Worm (Caenorhabditis elegans) whole organism, L1 larva: ENCODE results near the gene C16C8.17.
A peak's percentile ranks its signal among the peaks of the same experiment; 100 is the strongest.

Experiments
- C34B4.2 ChIP-seq: sonication (generic microtip); optimal IDR thresholded peaks from 2 replicates; lab custom pipeline; 2017; ENCODE audit warnings: mild to moderate bottlenecking, missing genetic modification characterization, missing compliant biosample characterization
- F16B12.6 ChIP-seq: fragments of 150-350 bp; optimal IDR thresholded peaks from 2 replicates; lab custom pipeline; 2014; ENCODE audit warnings: missing biosample characterization, missing genetic modification characterization
- Y116A8C.19 ChIP-seq: sonication (generic microtip); optimal IDR thresholded peaks from 2 replicates; lab custom pipeline; 2016; ENCODE audit warnings: missing compliant biosample characterization, missing genetic modification characterization, borderline replicate concordance
- aha-1 ChIP-seq: fragments of 150-350 bp; optimal IDR thresholded peaks from 2 replicates; lab custom pipeline; 2014; ENCODE audit warnings: missing biosample characterization, missing genetic modification characterization
- alr-1 ChIP-seq: fragments of 200-800 bp; sonication (Bioruptor generic); optimal IDR thresholded peaks from 2 replicates; lab custom pipeline; 2018; ENCODE audit warnings: borderline replicate concordance, mild to moderate bottlenecking, missing genetic modification characterization, missing compliant biosample characterization
- ama-1 ChIP-seq: fragments of 150-350 bp; optimal IDR thresholded peaks from 2 replicates; lab custom pipeline; 2014
- blmp-1 ChIP-seq: fragments of 150-350 bp; optimal IDR thresholded peaks from 2 replicates; lab custom pipeline; 2014; ENCODE audit warnings: missing biosample characterization, missing genetic modification characterization
- ceh-63 ChIP-seq: fragments of 200-800 bp; sonication (Bioruptor generic); optimal IDR thresholded peaks from 2 replicates; lab custom pipeline; 2018; ENCODE audit warnings: mild to moderate bottlenecking, missing genetic modification characterization, missing compliant biosample characterization
- ceh-82 ChIP-seq, 3 experiments: fragments of 150-350 bp in 1 of 3; sonication (generic microtip) in 2 of 3; optimal IDR thresholded peaks; 2 replicates each; lab custom pipeline; 2014 to 2017; ENCODE audit warnings: missing biosample characterization in 3 of 3, missing genetic modification characterization in 3 of 3
- ces-1 ChIP-seq: fragments of 150-350 bp; optimal IDR thresholded peaks from 2 replicates; lab custom pipeline; 2014; ENCODE audit warnings: missing biosample characterization, missing genetic modification reagents, missing genetic modification characterization
- dpl-1 ChIP-seq, 3 experiments: fragments of 150-350 bp in 2 of 3; sonication (generic microtip) in 1 of 3; optimal IDR thresholded peaks; 2 replicates each; lab custom pipeline; 2014 to 2017; ENCODE audit warnings: missing biosample characterization in 3 of 3, missing genetic modification characterization in 3 of 3, missing genetic modification reagents in 3 of 3
- efl-1 ChIP-seq, 4 experiments: fragments of 150-350 bp; optimal IDR thresholded peaks in 3 of 4; peaks in 1 of 4; 1 replicate in 1 of 4; 2 replicates in 3 of 4; lab custom pipeline; 2014; ENCODE audit warnings: missing biosample characterization in 2 of 4, missing genetic modification characterization in 2 of 4, missing genetic modification reagents in 2 of 4
- elt-2 ChIP-seq: sonication (generic microtip); optimal IDR thresholded peaks from 2 replicates; lab custom pipeline; 2016; ENCODE audit warnings: missing genetic modification characterization, mild to moderate bottlenecking, inconsistent platforms, missing compliant biosample characterization, missing genetic modification reagents
- fkh-4 ChIP-seq: sonication (generic microtip); optimal IDR thresholded peaks from 2 replicates; lab custom pipeline; 2016; ENCODE audit warnings: missing compliant biosample characterization, missing genetic modification characterization, borderline replicate concordance
- fkh-8 ChIP-seq: sonication (generic microtip); optimal IDR thresholded peaks from 2 replicates; lab custom pipeline; 2016; ENCODE audit warnings: mild to moderate bottlenecking, missing genetic modification characterization, missing compliant biosample characterization
- fos-1 ChIP-seq: fragments of 150-350 bp; optimal IDR thresholded peaks from 2 replicates; lab custom pipeline; 2014; ENCODE audit warnings: missing biosample characterization, missing genetic modification characterization
- hlh-17 ChIP-seq: fragments of 200-800 bp; sonication (Bioruptor generic); optimal IDR thresholded peaks from 2 replicates; lab custom pipeline; 2018; ENCODE audit warnings: missing genetic modification characterization, mild to moderate bottlenecking, missing compliant biosample characterization, moderate library complexity, borderline replicate concordance
- irx-1 ChIP-seq: sonication (generic microtip); optimal IDR thresholded peaks from 2 replicates; lab custom pipeline; 2016; ENCODE audit warnings: missing genetic modification characterization, missing compliant biosample characterization
- jun-1 ChIP-seq: fragments of 150-350 bp; optimal IDR thresholded peaks from 2 replicates; lab custom pipeline; 2014; ENCODE audit warnings: missing biosample characterization, missing genetic modification reagents, missing genetic modification characterization
- lin-14 ChIP-seq: fragments of 200-800 bp; sonication (Bioruptor generic); optimal IDR thresholded peaks from 2 replicates; lab custom pipeline; 2018; ENCODE audit warnings: mild to moderate bottlenecking, missing genetic modification characterization, moderate library complexity, missing compliant biosample characterization
- lin-35 ChIP-seq, 2 experiments: fragments of 150-350 bp; optimal IDR thresholded peaks; 2 replicates each; lab custom pipeline; 2014; ENCODE audit warnings: missing biosample characterization in 2 of 2, missing genetic modification characterization in 2 of 2, missing genetic modification reagents in 2 of 2
- lin-39 ChIP-seq: fragments of 150-350 bp; optimal IDR thresholded peaks from 2 replicates; lab custom pipeline; 2014; ENCODE audit warnings: missing biosample characterization, missing genetic modification reagents, missing genetic modification characterization
- lsy-2 ChIP-seq, 2 experiments: fragments of 150-350 bp; optimal IDR thresholded peaks; 2 replicates each; lab custom pipeline; 2014; ENCODE audit warnings: missing biosample characterization in 2 of 2, missing genetic modification characterization in 2 of 2
- mab-9 ChIP-seq: fragments of 200-800 bp; sonication (Bioruptor generic); IDR thresholded peaks from 2 replicates; pipeline ENCODE4 v1.3.6; 2022; ENCODE audit warnings: missing genetic modification reagents, missing genetic modification characterization, missing compliant biosample characterization
- nhr-11 ChIP-seq: fragments of 150-350 bp; optimal IDR thresholded peaks from 2 replicates; lab custom pipeline; 2014; ENCODE audit warnings: missing biosample characterization, missing genetic modification characterization
- nhr-19 ChIP-seq: fragments of 200-800 bp; sonication (Bioruptor generic); conservative IDR thresholded peaks from 2 replicates; pipeline ENCODE4 v1.3.6; 2022; ENCODE audit warnings: missing genetic modification characterization, missing compliant biosample characterization
- nhr-20 ChIP-seq: sonication (generic microtip); optimal IDR thresholded peaks from 2 replicates; lab custom pipeline; 2016; ENCODE audit warnings: mild to moderate bottlenecking, missing genetic modification characterization, missing compliant biosample characterization
- nhr-237 ChIP-seq: fragments of 150-350 bp; optimal IDR thresholded peaks from 2 replicates; lab custom pipeline; 2014; ENCODE audit warnings: missing biosample characterization, missing genetic modification characterization
- nhr-47 ChIP-seq: sonication (generic microtip); optimal IDR thresholded peaks from 2 replicates; lab custom pipeline; 2016; ENCODE audit warnings: mild to moderate bottlenecking, missing genetic modification characterization, moderate library complexity, missing compliant biosample characterization
- nhr-71 ChIP-seq: sonication (generic microtip); optimal IDR thresholded peaks from 2 replicates; lab custom pipeline; 2016; ENCODE audit warnings: mild to moderate bottlenecking, missing genetic modification characterization, moderate library complexity, missing compliant biosample characterization
- nhr-76 ChIP-seq: sonication (generic microtip); optimal IDR thresholded peaks from 2 replicates; lab custom pipeline; 2017; ENCODE audit warnings: missing biosample characterization, missing genetic modification characterization
- nhr-77 ChIP-seq: fragments of 150-350 bp; optimal IDR thresholded peaks from 2 replicates; lab custom pipeline; 2014; ENCODE audit warnings: missing biosample characterization, missing genetic modification characterization
- nhr-84 ChIP-seq: sonication (generic microtip); optimal IDR thresholded peaks from 2 replicates; lab custom pipeline; 2017; ENCODE audit warnings: missing biosample characterization, missing genetic modification characterization
- pag-3 ChIP-seq: sonication (generic microtip); optimal IDR thresholded peaks from 2 replicates; lab custom pipeline; 2017; ENCODE audit warnings: missing genetic modification characterization, mild to moderate bottlenecking, missing compliant biosample characterization, antibody characterized with exemption, borderline replicate concordance; ENCODE audit not compliant: insufficient read depth
- pax-3 ChIP-seq: fragments of 200-800 bp; sonication (Bioruptor generic); optimal IDR thresholded peaks from 2 replicates; lab custom pipeline; 2018; ENCODE audit warnings: mild to moderate bottlenecking, missing genetic modification characterization, moderate library complexity, missing compliant biosample characterization
- rnt-1 ChIP-seq: sonication (generic microtip); optimal IDR thresholded peaks from 2 replicates; lab custom pipeline; 2016; ENCODE audit warnings: mild to moderate bottlenecking, missing genetic modification characterization, moderate library complexity, missing compliant biosample characterization
- snu-23 ChIP-seq: sonication (generic microtip); optimal IDR thresholded peaks from 2 replicates; lab custom pipeline; 2016; ENCODE audit warnings: missing genetic modification characterization, missing compliant biosample characterization
- sptf-1 ChIP-seq: fragments of 150-350 bp; optimal IDR thresholded peaks from 2 replicates; lab custom pipeline; 2014; ENCODE audit warnings: missing biosample characterization, missing genetic modification characterization
- sup-37 ChIP-seq: fragments of 200-800 bp; sonication (Bioruptor generic); optimal IDR thresholded peaks from 2 replicates; lab custom pipeline; 2018; ENCODE audit warnings: mild to moderate bottlenecking, missing genetic modification characterization, missing compliant biosample characterization
- swsn-7 ChIP-seq: sonication (generic microtip); optimal IDR thresholded peaks from 2 replicates; lab custom pipeline; 2016; ENCODE audit warnings: missing genetic modification characterization, missing compliant biosample characterization
- tlp-1 ChIP-seq: fragments of 150-350 bp; optimal IDR thresholded peaks from 2 replicates; lab custom pipeline; 2014; ENCODE audit warnings: missing biosample characterization, missing genetic modification characterization
- unc-86 ChIP-seq: sonication (generic microtip); optimal IDR thresholded peaks from 2 replicates; lab custom pipeline; 2016; ENCODE audit warnings: missing genetic modification characterization, missing compliant biosample characterization
- zip-4 ChIP-seq: fragments of 200-800 bp; sonication (Bioruptor generic); optimal IDR thresholded peaks from 2 replicates; lab custom pipeline; 2018; ENCODE audit warnings: mild to moderate bottlenecking, missing genetic modification characterization, moderate library complexity, missing compliant biosample characterization

The C16C8.17 gene

ce11 chrII:3482231-3482630 is 41.6 kb downstream of the C16C8.17 start, which contains the start of gene smu-2 (continued):
- TF ChIP-seq nhr-237 (tag; lab: Kevin White, UChicago) = peak; percentile 39
- TF ChIP-seq elt-2 (tag; lab: Kevin White, UChicago) = peak; percentile 48
- TF ChIP-seq lin-35 (GFP tag; optimal IDR thresholded peaks at IDR 0.05; lab: Kevin White, UChicago) = peak; percentile 51 to 70
- TF ChIP-seq nhr-77 (tag; lab: Kevin White, UChicago) = no peak
- TF ChIP-seq pag-3 = no peak
- TF ChIP-seq mab-9 (GFP tag; lab: Robert Waterston, UW) = peak; percentile 54
- TF ChIP-seq lin-14 = no peak
- no peak for TF ChIP-seq fos-1 (tag; lab: Kevin White, UChicago)
- peak; percentile 49 for TF ChIP-seq unc-86 (tag; lab: Kevin White, UChicago)
- TF ChIP-seq Y116A8C.19 (tag; lab: Kevin White, UChicago) = no peak
- TF ChIP-seq ama-1 (lab: Kevin White, UChicago) = no peak
- TF ChIP-seq nhr-47 = no peak
- peak; percentile 82 for TF ChIP-seq irx-1 (tag; lab: Kevin White, UChicago)
- no peak for TF ChIP-seq blmp-1
- TF ChIP-seq fkh-4 (tag; lab: Kevin White, UChicago) = peak; percentile 82
- peak; percentile 1 for TF ChIP-seq lin-39 (tag; lab: Kevin White, UChicago)
- TF ChIP-seq zip-4 (GFP tag; lab: Kevin White, UChicago) = no peak
- TF ChIP-seq nhr-76 (tag; lab: Kevin White, UChicago) = no peak
- TF ChIP-seq fkh-8 (tag; lab: Kevin White, UChicago) = peak; percentile 65
- TF ChIP-seq F16B12.6 = peak; percentile 53
- TF ChIP-seq nhr-19 (GFP tag; lab: Robert Waterston, UW) = peak; percentile 57
- TF ChIP-seq jun-1 (tag; lab: Kevin White, UChicago) = no peak
- no peak for TF ChIP-seq ceh-63 (GFP tag; lab: Kevin White, UChicago)
- TF ChIP-seq snu-23 (GFP tag; lab: Kevin White, UChicago) = no peak
- TF ChIP-seq ces-1 (GFP tag; lab: Kevin White, UChicago) = peak; percentile 70
- no peak for TF ChIP-seq nhr-84 (tag; lab: Kevin White, UChicago)
- TF ChIP-seq nhr-20 = peak; percentile 56
- TF ChIP-seq swsn-7 (tag; lab: Kevin White, UChicago) = no peak
- TF ChIP-seq nhr-11 = no peak
- TF ChIP-seq pax-3 = peak; percentile 62
- TF ChIP-seq alr-1 (tag; lab: Kevin White, UChicago) = no peak
- TF ChIP-seq nhr-71 = no peak
- TF ChIP-seq sptf-1 = no peak
- no peak for TF ChIP-seq C34B4.2
- no peak for TF ChIP-seq hlh-17
- TF ChIP-seq dpl-1 (GFP tag; optimal IDR thresholded peaks at IDR 0.05; lab: Kevin White, UChicago) = peak; percentile 50 to 73 (median 64)
- peak; percentile 69 to 75 for TF ChIP-seq lsy-2 (tag; optimal IDR thresholded peaks at IDR 0.05; lab: Kevin White, UChicago)
- TF ChIP-seq efl-1 (optimal IDR thresholded peaks at IDR 0.05; lab: Kevin White, UChicago) = peak; percentile 71 to 73
- TF ChIP-seq efl-1 (GFP tag; optimal IDR thresholded peaks at IDR 0.05 in 1 of 2; lab: Kevin White, UChicago) = peak; percentile 71 to 96
- TF ChIP-seq tlp-1 (tag; lab: Kevin White, UChicago) = no peak
- TF ChIP-seq ceh-82 (tag; optimal IDR thresholded peaks at IDR 0.05; lab: Kevin White, UChicago) = peak; percentile 24 to 81 (median 55)
- TF ChIP-seq aha-1 (tag; lab: Kevin White, UChicago) = no peak
- no peak for TF ChIP-seq sup-37 (GFP tag; lab: Kevin White, UChicago)
- peak; percentile 97 for TF ChIP-seq rnt-1 (tag; lab: Kevin White, UChicago)
